Fruit fly (Drosophila melanogaster): ENCODE results near the gene exex.

Gene exex

DNA sequence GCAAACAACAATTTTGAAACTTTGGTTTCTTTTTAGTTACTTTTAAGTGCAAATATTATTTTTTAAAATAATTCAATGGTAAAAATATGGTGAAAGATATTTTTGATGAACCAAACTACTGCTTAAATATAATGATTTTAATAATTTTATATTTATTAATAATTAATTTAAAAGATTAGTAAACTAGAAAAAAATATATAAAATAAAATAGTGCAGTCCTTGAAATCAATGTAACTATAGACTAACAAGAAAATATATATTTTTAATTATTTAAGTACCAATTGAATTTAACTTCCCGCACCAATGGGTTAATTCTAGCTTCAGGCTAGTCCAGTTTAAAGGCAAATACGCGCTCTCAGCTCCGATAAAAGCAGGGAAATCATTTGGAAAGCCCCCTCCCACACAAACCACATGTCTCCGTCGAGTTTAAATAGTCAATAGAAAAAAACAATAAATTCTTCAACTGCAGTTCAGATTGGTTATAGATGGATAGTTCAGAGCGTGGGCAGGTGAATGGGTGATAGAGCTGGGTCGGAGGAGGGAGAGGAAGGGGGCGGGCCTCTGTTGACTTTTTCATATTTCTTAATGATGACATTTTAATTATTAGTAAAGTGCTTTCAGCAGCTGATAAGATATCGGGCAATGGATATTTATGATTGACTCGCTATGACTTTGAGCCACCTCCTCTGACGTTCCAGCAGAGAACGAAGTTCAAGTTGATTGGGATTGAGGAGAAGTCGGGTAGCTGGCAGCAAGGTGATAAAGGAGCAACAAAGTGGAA is 14.2 kb downstream of the exex start (continued):
- TF ChIP-seq lola (GFP tag; optimal IDR thresholded peaks at IDR 0.05) (peak in 1 of 3 experiments; percentile 65), CG14710 (tag; optimal IDR thresholded peaks at IDR 0.05) (peak; percentile 55), CG6813 (GFP tag; optimal IDR thresholded peaks at IDR 0.05) (no peak), CG30403 (GFP tag; optimal IDR thresholded peaks at IDR 0.05) (peak; percentile 19), CG17385 (GFP tag; optimal IDR thresholded peaks at IDR 0.05) (peak; percentile 21), CG8388 (GFP tag; optimal IDR thresholded peaks at IDR 0.05) (peak; percentile 38), run (tag; optimal IDR thresholded peaks at IDR 0.05) (peak; percentile 23), Sox102F (GFP tag; optimal IDR thresholded peaks at IDR 0.05) (peak; percentile 29), tna (GFP tag; IDR thresholded peaks at IDR 0.05; ENCODE audit: partially characterized antibody) (no peak), Xrp1 (GFP tag; IDR thresholded peaks at IDR 0.05) (peak; percentile 40; the same call in 1 of the 2 replicates), Ptx1 (GFP tag; IDR thresholded peaks at IDR 0.05) (no peak), CG4617 (GFP tag; optimal IDR thresholded peaks at IDR 0.05; ENCODE audit: borderline replicate concordance) (no peak), grn (GFP tag; optimal IDR thresholded peaks at IDR 0.05) (peak; percentile 79), CG1602 (GFP tag; optimal IDR thresholded peaks at IDR 0.05) (peak; percentile 1), tap (tag; optimal IDR thresholded peaks at IDR 0.05) (peak; percentile 34), croc (GFP tag; conservative IDR thresholded peaks at IDR 0.05) (no peak), cad (GFP tag; optimal IDR thresholded peaks at IDR 0.05) (peak; percentile 9), CG17568 (GFP tag; optimal IDR thresholded peaks at IDR 0.05) (peak; percentile 21), odd (GFP tag; optimal IDR thresholded peaks at IDR 0.05) (no peak), twi (tag; optimal IDR thresholded peaks at IDR 0.05) (peak; percentile 18), zen2 (GFP tag; IDR thresholded peaks at IDR 0.05; ENCODE audit: partially characterized antibody) (no peak), CG15696 (tag; optimal IDR thresholded peaks at IDR 0.05) (peak; percentile 19), chm (GFP tag; IDR thresholded peaks at IDR 0.05) (0 out of 2 replicates have a peak, but pooled peaks have one; percentile 21), CG34376 (GFP tag; optimal IDR thresholded peaks at IDR 0.05) (peak; percentile 53), CG10431 (GFP tag; optimal IDR thresholded peaks at IDR 0.05) (peak; percentile 54), CG18262 (tag; optimal IDR thresholded peaks at IDR 0.05) (peak; percentile 86), nmo (GFP tag; optimal IDR thresholded peaks at IDR 0.05) (peak; percentile 67), CG31441 (GFP tag; IDR thresholded peaks at IDR 0.05) (peak; percentile 58; the same call in 1 of the 2 replicates), PHDP (tag; optimal IDR thresholded peaks at IDR 0.05) (peak; percentile 30), CG2712 (tag; optimal IDR thresholded peaks at IDR 0.05) (peak; percentile 68), z (GFP tag; IDR thresholded peaks at IDR 0.05) (peak; percentile 23; the same call in 1 of the 3 replicates), crol (GFP tag; IDR thresholded peaks at IDR 0.05) (peak; percentile 88), Meics (GFP tag; optimal IDR thresholded peaks at IDR 0.05) (peak; percentile 11), sens-2 (GFP tag; IDR thresholded peaks at IDR 0.05) (peak; percentile 31; the same call in 1 of the 2 replicates), CG17361 (GFP tag; IDR thresholded peaks at IDR 0.05) (peak; percentile 74), Ets97D (GFP tag; optimal IDR thresholded peaks at IDR 0.05) (no peak), grau (tag; optimal IDR thresholded peaks at IDR 0.05) (peak; percentile 35), fd96Cb (tag; optimal IDR thresholded peaks at IDR 0.05) (peak; percentile 39), shn (GFP tag; optimal IDR thresholded peaks at IDR 0.05) (no peak), CG4424 (GFP tag; optimal IDR thresholded peaks at IDR 0.05) (no peak), exex (tag; optimal IDR thresholded peaks at IDR 0.05) (peak; percentile 100), CG12659 (GFP tag; optimal IDR thresholded peaks at IDR 0.05) (peak; percentile 23), CG10979 (tag; optimal IDR thresholded peaks at IDR 0.05) (peak; percentile 48), wek (GFP tag; optimal IDR thresholded peaks at IDR 0.05) (peak; percentile 25), Chrac-16 (GFP tag; optimal IDR thresholded peaks at IDR 0.05) (no peak), Hr78 (GFP tag; optimal IDR thresholded peaks at IDR 0.05) (peak in 1 of 2 experiments; percentile 35), ac (GFP tag; optimal IDR thresholded peaks at IDR 0.05) (no peak)

All from whole organism, embryonic.